Worm (Caenorhabditis elegans) whole organism, young adult: ENCODE measurements around the gene srh-22.

Source experiments
- B0035.1 ChIP-seq: sonication (generic microtip); optimal IDR thresholded peaks from 2 replicates; lab custom pipeline; 2016; ENCODE audit warnings: missing genetic modification characterization, mild to moderate bottlenecking, missing compliant biosample characterization, missing genotype, missing genetic modification reagents
- ama-1 ChIP-seq, 3 experiments: fragments of 150-350 bp in 1 of 3; sonication (generic microtip) in 2 of 3; optimal IDR thresholded peaks; 2 replicates each; lab custom pipeline; 2014 to 2018; ENCODE audit warnings: missing biosample characterization in 2 of 3, missing genetic modification characterization in 2 of 3, missing genetic modification reagents in 2 of 3
- aptf-2 ChIP-seq: fragments of 200-800 bp; sonication (Bioruptor generic); conservative IDR thresholded peaks from 2 replicates; pipeline ENCODE4 v1.3.6; 2022; ENCODE audit warnings: missing genetic modification reagents, missing genetic modification characterization, missing compliant biosample characterization
- hrde-1 ChIP-seq: sonication (generic microtip); optimal IDR thresholded peaks from 2 replicates; lab custom pipeline; 2016; ENCODE audit warnings: missing genetic modification characterization, mild to moderate bottlenecking, missing compliant biosample characterization, moderate library complexity, missing genotype, missing genetic modification reagents, borderline replicate concordance
- sdz-38 ChIP-seq: sonication (generic microtip); optimal IDR thresholded peaks from 2 replicates; lab custom pipeline; 2016; ENCODE audit warnings: missing genotype, missing genetic modification characterization, missing compliant biosample characterization
- snpc-4 ChIP-seq, 5 experiments: fragments of 150-350 bp in 1 of 5; sonication (generic microtip) in 4 of 5; optimal IDR thresholded peaks; 2 replicates each; lab custom pipeline; 2014 to 2018; ENCODE audit warnings: missing genetic modification characterization in 5 of 5, missing biosample characterization in 3 of 5, antibody characterized with exemption in 2 of 5, mild to moderate bottlenecking in 2 of 5, missing compliant biosample characterization in 2 of 5, missing genotype in 2 of 5, moderate library complexity in 2 of 5, missing genetic modification reagents in 1 of 5

ce11 chrV:4905953-4906352, 16.2 kb upstream of the srh-22 start, which contains the start of gene ugt-14:
- TF ChIP-seq aptf-2 (GFP tag; lab: Robert Waterston, UW), result no peak
- no peak for TF ChIP-seq snpc-4 (GFP tag; optimal IDR thresholded peaks at IDR 0.05; lab: Kevin White, UChicago)
- no peak for TF ChIP-seq snpc-4 (tag; optimal IDR thresholded peaks at IDR 0.05; lab: Kevin White, UChicago)
- no peak for TF ChIP-seq B0035.1
- no peak for TF ChIP-seq hrde-1 (tag; lab: Kevin White, UChicago)
- no peak for TF ChIP-seq ama-1 (optimal IDR thresholded peaks at IDR 0.05; lab: Kevin White, UChicago)
- no peak for TF ChIP-seq ama-1 (GFP tag; optimal IDR thresholded peaks at IDR 0.05; lab: Kevin White, UChicago)
- no peak for TF ChIP-seq sdz-38 (tag; lab: Kevin White, UChicago)
